Fruit fly (Drosophila melanogaster) whole organism, embryonic: ENCODE results near the gene CG8952.
A peak's percentile ranks its signal among the peaks of the same experiment; 100 is the strongest.

Source experiments
- Atf-2 ChIP-seq: fragments of 200-800 bp; sonication (Bioruptor generic); optimal IDR thresholded peaks from 2 replicates; lab custom pipeline; 2016; ENCODE audit warnings: missing biosample characterization, missing genetic modification characterization
- Awh ChIP-seq: fragments of 200-800 bp; sonication (Bioruptor generic); IDR thresholded peaks from 2 replicates; pipeline ENCODE4, ENCODE4 v1.3.6; 2022; ENCODE audit warnings: missing biosample characterization, missing genetic modification characterization
- BEAF-32 ChIP-seq: fragments of 200-800 bp; sonication (Bioruptor generic); optimal IDR thresholded peaks from 3 replicates; lab custom pipeline; 2017; ENCODE audit warnings: missing biosample characterization, missing genetic modification characterization, mild to moderate bottlenecking, moderate library complexity, missing genetic modification reagents
- CG11085 ChIP-seq: fragments of 200-800 bp; sonication (Bioruptor generic); IDR thresholded peaks from 2 replicates; pipeline ENCODE4 v1.3.6; 2022; ENCODE audit warnings: missing biosample characterization, missing genetic modification characterization
- CG11456 ChIP-seq: fragments of 200-800 bp; sonication (Bioruptor generic); IDR thresholded peaks from 3 replicates; pipeline ENCODE4 v1.3.6; 2022; ENCODE audit warnings: missing biosample characterization, missing genetic modification characterization
- CG11723 ChIP-seq: fragments of 200-800 bp; sonication (Bioruptor generic); optimal IDR thresholded peaks from 2 replicates; lab custom pipeline; 2017; ENCODE audit warnings: missing biosample characterization, mild to moderate bottlenecking, missing genetic modification characterization
- CG13624 ChIP-seq: fragments of 200-800 bp; sonication (Bioruptor generic); optimal IDR thresholded peaks from 2 replicates; lab custom pipeline; 2016; ENCODE audit warnings: missing biosample characterization, missing genetic modification characterization
- CG14050 ChIP-seq: fragments of 200-800 bp; sonication (Bioruptor generic); IDR thresholded peaks from 3 replicates; pipeline ENCODE4 v1.3.6; 2022; ENCODE audit warnings: missing biosample characterization, missing genetic modification characterization
- CG15269 ChIP-seq: fragments of 200-800 bp; sonication (Bioruptor generic); optimal IDR thresholded peaks from 2 replicates; lab custom pipeline; 2018; ENCODE audit warnings: missing biosample characterization, mild to moderate bottlenecking, missing genetic modification characterization, moderate library complexity
- CG2875 ChIP-seq: fragments of 200-800 bp; sonication (Bioruptor generic); optimal IDR thresholded peaks from 2 replicates; lab custom pipeline; 2017; ENCODE audit warnings: missing biosample characterization, mild to moderate bottlenecking, missing genetic modification characterization, missing genetic modification reagents
- CG31441 ChIP-seq: fragments of 200-800 bp; sonication (Bioruptor generic); IDR thresholded peaks from 2 replicates; pipeline ENCODE4 v1.3.6; 2022; ENCODE audit warnings: missing biosample characterization, missing genetic modification characterization
- CG34422 ChIP-seq: fragments of 200-800 bp; sonication (Bioruptor generic); IDR thresholded peaks from 3 replicates; pipeline ENCODE4 v1.3.6; 2022; ENCODE audit warnings: missing biosample characterization, missing genetic modification characterization
- CG43689 ChIP-seq: fragments of 200-800 bp; sonication (Bioruptor generic); IDR thresholded peaks from 2 replicates; pipeline ENCODE4 v1.3.6; 2022; ENCODE audit warnings: missing biosample characterization, missing genetic modification characterization
- CG4617 ChIP-seq: fragments of 200-800 bp; sonication (Bioruptor generic); optimal IDR thresholded peaks from 3 replicates; lab custom pipeline; 2016; ENCODE audit warnings: missing biosample characterization, missing genetic modification characterization, borderline replicate concordance
- CG6791 ChIP-seq: fragments of 200-800 bp; sonication (Bioruptor generic); IDR thresholded peaks from 3 replicates; pipeline ENCODE4 v1.3.6; 2022; ENCODE audit warnings: missing biosample characterization, missing genetic modification characterization; ENCODE audit not compliant: partially characterized antibody
- CG7839 ChIP-seq: fragments of 200-800 bp; sonication (Bioruptor generic); optimal IDR thresholded peaks from 3 replicates; lab custom pipeline; 2018; ENCODE audit warnings: missing biosample characterization, mild to moderate bottlenecking, missing genetic modification characterization, moderate library complexity
- CG9215 ChIP-seq: fragments of 200-800 bp; sonication (Bioruptor generic); IDR thresholded peaks from 2 replicates; pipeline ENCODE4 v1.3.6; 2022; ENCODE audit warnings: missing biosample characterization, missing genetic modification characterization
- CG9797 ChIP-seq: fragments of 200-800 bp; sonication (Bioruptor generic); optimal IDR thresholded peaks from 3 replicates; lab custom pipeline; 2018; ENCODE audit warnings: missing biosample characterization, mild to moderate bottlenecking, missing genetic modification characterization
- Deaf1 ChIP-seq: fragments of 200-800 bp; optimal IDR thresholded peaks from 3 replicates; lab custom pipeline; 2019; ENCODE audit warnings: missing biosample characterization, mild to moderate bottlenecking, missing genetic modification characterization, moderate library complexity
- Elba2 ChIP-seq: fragments of 200-800 bp; sonication (Bioruptor generic); optimal IDR thresholded peaks from 3 replicates; lab custom pipeline; 2016; ENCODE audit warnings: missing biosample characterization, missing genetic modification characterization
- MESR4 ChIP-seq: fragments of 200-800 bp; sonication (Bioruptor generic); optimal IDR thresholded peaks from 2 replicates; lab custom pipeline; 2018; ENCODE audit warnings: missing biosample characterization, mild to moderate bottlenecking, missing genetic modification characterization, moderate library complexity
- MTF-1 ChIP-seq: fragments of 200-800 bp; sonication (Bioruptor generic); optimal IDR thresholded peaks from 2 replicates; lab custom pipeline; 2018; ENCODE audit warnings: missing biosample characterization, mild to moderate bottlenecking, missing genetic modification characterization, borderline replicate concordance
- NC2α ChIP-seq: fragments of 200-800 bp; sonication (Bioruptor generic); optimal IDR thresholded peaks from 2 replicates; lab custom pipeline; 2016; ENCODE audit warnings: missing biosample characterization, missing genetic modification characterization
- Opbp ChIP-seq: fragments of 200-800 bp; sonication (Bioruptor generic); IDR thresholded peaks from 3 replicates; pipeline ENCODE4 v1.3.6; 2022; ENCODE audit warnings: missing biosample characterization, missing genetic modification characterization; ENCODE audit not compliant: partially characterized antibody
- Sin3A ChIP-seq: fragments of >200 bp; optimal IDR thresholded peaks from 2 replicates; lab custom pipeline; 2018
- YL-1 ChIP-seq: fragments of 200-800 bp; sonication (Bioruptor generic); optimal IDR thresholded peaks from 3 replicates; lab custom pipeline; 2017; ENCODE audit warnings: missing biosample characterization, mild to moderate bottlenecking, missing genetic modification characterization
- bcd ChIP-seq: fragments of 200-800 bp; sonication (Bioruptor generic); optimal IDR thresholded peaks from 2 replicates; lab custom pipeline; 2017; ENCODE audit warnings: missing biosample characterization, mild to moderate bottlenecking, missing genetic modification characterization
- bigmax ChIP-seq: fragments of 200-800 bp; sonication (Bioruptor generic); optimal IDR thresholded peaks from 2 replicates; lab custom pipeline; 2018; ENCODE audit warnings: missing biosample characterization, mild to moderate bottlenecking, missing genetic modification characterization
- cas ChIP-seq: fragments of 200-800 bp; sonication (Bioruptor generic); IDR thresholded peaks from 2 replicates; pipeline ENCODE4 v1.3.6; 2022; ENCODE audit warnings: missing biosample characterization, missing genetic modification characterization
- dm ChIP-seq: fragments of 200-800 bp; sonication (Bioruptor generic); optimal IDR thresholded peaks from 3 replicates; lab custom pipeline; 2016; ENCODE audit warnings: missing biosample characterization, missing genetic modification characterization
- fru ChIP-seq: fragments of >200 bp; optimal IDR thresholded peaks from 2 replicates; lab custom pipeline; 2017
- jumu ChIP-seq: fragments of 200-800 bp; sonication (Bioruptor generic); optimal IDR thresholded peaks from 3 replicates; lab custom pipeline; 2016; ENCODE audit warnings: missing biosample characterization, missing genetic modification characterization
- kay ChIP-seq: fragments of 200-800 bp; sonication (Bioruptor generic); optimal IDR thresholded peaks from 2 replicates; lab custom pipeline; 2016; ENCODE audit warnings: missing biosample characterization, missing genetic modification characterization
- klu ChIP-seq: fragments of 200-800 bp; sonication (Bioruptor generic); IDR thresholded peaks from 2 replicates; pipeline ENCODE4 v1.3.6; 2022; ENCODE audit warnings: missing biosample characterization, missing genetic modification characterization
- mam ChIP-seq: fragments of 200-800 bp; sonication (Bioruptor generic); optimal IDR thresholded peaks from 3 replicates; lab custom pipeline; 2016; ENCODE audit warnings: missing biosample characterization, missing genetic modification characterization
- mld ChIP-seq: fragments of 200-800 bp; sonication (Bioruptor generic); IDR thresholded peaks from 3 replicates; pipeline ENCODE4 v1.3.6; 2022; ENCODE audit warnings: missing biosample characterization, missing genetic modification characterization; ENCODE audit not compliant: partially characterized antibody
- nerfin-2 ChIP-seq: fragments of 200-800 bp; sonication (Bioruptor generic); IDR thresholded peaks from 2 replicates; pipeline ENCODE4 v1.3.6; 2022; ENCODE audit warnings: missing biosample characterization, missing genetic modification characterization; ENCODE audit not compliant: partially characterized antibody
- pho ChIP-seq: fragments of 200-800 bp; sonication (Bioruptor generic); optimal IDR thresholded peaks from 2 replicates; lab custom pipeline; 2016; ENCODE audit warnings: missing biosample characterization, missing genetic modification characterization
- slou ChIP-seq: fragments of 200-800 bp; sonication (Bioruptor generic); optimal IDR thresholded peaks from 3 replicates; lab custom pipeline; 2016; ENCODE audit warnings: missing biosample characterization, missing genetic modification characterization
- stc ChIP-seq: fragments of 200-800 bp; sonication (Bioruptor generic); IDR thresholded peaks from 2 replicates; pipeline ENCODE4 v1.3.6; 2022; ENCODE audit warnings: missing biosample characterization, missing genetic modification characterization
- unc-4 ChIP-seq: fragments of 200-800 bp; sonication (Bioruptor generic); IDR thresholded peaks from 2 replicates; pipeline ENCODE4 v1.3.6; 2022; ENCODE audit warnings: missing biosample characterization, missing genetic modification characterization; ENCODE audit not compliant: partially characterized antibody
- zf30C ChIP-seq: fragments of 200-800 bp; sonication (Bioruptor generic); optimal IDR thresholded peaks from 3 replicates; lab custom pipeline; 2018; ENCODE audit warnings: missing biosample characterization, mild to moderate bottlenecking, missing genetic modification characterization

The CG8952 gene

DNA sequence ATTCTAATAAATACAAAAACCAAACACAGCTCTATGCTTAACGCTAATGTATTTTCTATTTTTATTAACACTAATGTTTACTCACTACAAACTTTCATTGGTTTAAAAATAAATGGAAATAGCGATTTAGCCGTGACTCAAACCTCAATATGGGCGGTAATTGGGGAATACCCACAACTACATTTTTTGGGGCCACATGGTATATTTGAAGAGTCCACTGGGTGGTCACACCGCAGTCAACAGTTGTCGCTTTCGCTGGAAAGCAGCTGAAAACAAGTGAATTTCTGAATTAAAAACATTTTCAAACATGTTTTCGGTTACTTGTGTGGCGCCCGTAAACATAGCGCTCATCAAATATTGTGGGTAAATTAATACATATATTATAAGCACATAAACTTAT is 17.3 kb downstream of the CG8952 start, which contains the start of gene Mvd (continued):
- TF ChIP-seq cas (no peak), zf30C (GFP tag; lab: Kevin White, UChicago) (no peak), Atf-2 (no peak), CG43689 (GFP tag; lab: Robert Waterston, UW) (no peak), slou (GFP tag; lab: Kevin White, UChicago) (no peak), Deaf1 (tag; lab: Kevin White, UChicago) (no peak), fru (lab: Kevin White, UChicago) (no peak), MTF-1 (GFP tag; lab: Kevin White, UChicago) (no peak), mam (GFP tag; lab: Kevin White, UChicago) (peak; percentile 17), bcd (GFP tag; lab: Kevin White, UChicago) (no peak), jumu (GFP tag; lab: Kevin White, UChicago) (no peak), pho (GFP tag; lab: Kevin White, UChicago) (no peak), CG2875 (GFP tag; lab: Kevin White, UChicago) (no peak), CG14050 (no peak), CG9215 (GFP tag; lab: Robert Waterston, UW) (no peak), nerfin-2 (GFP tag; lab: Robert Waterston, UW) (no peak), BEAF-32 (peak; percentile 54), CG15269 (tag; lab: Kevin White, UChicago) (no peak)
- TF ChIP-seq, all 482 proteins: peak for 78

DNA sequence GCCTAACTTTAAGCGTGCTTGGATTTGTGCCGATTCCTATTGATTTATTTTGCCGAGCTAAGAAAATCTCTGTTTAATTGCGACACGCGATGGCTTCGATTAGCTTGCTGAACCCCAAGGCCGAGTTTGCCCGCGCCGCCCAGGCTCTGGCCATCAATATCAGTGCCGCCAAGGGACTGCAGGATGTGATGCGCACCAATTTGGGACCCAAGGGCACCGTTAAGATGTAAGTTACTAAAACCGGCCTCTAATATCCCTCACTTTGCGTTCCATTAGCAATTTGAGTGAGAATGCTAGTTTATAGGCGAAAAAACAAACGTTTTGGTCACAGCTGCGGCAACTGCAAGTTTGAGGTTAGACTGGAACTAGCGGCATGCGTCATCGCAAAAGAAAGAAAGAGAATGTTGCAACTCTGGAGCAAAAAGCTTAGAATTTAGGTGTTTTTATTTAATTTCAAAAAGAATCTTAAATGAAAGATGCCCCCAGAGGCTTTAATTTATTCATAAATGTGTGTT is 19.5 kb downstream of the CG8952 start:
- TF ChIP-seq Opbp (peak; percentile 19; the same call in 1 of the 3 replicates), NC2α (no peak), CG11723 (GFP tag; lab: Kevin White, UChicago) (no peak), CG4617 (GFP tag; lab: Kevin White, UChicago) (peak; percentile 55), mld (GFP tag; lab: Robert Waterston, UW) (0 out of 3 replicates have a peak, but pooled peaks have one; percentile 23), CG31441 (no peak), bigmax (GFP tag; lab: Kevin White, UChicago) (peak; percentile 96), dm (peak; percentile 42), CG6791 (GFP tag; lab: Robert Waterston, UW) (no peak), CG11085 (no peak), Awh (no peak), CG34422 (GFP tag; lab: Robert Waterston, UW) (peak; percentile 50; the same call in 1 of the 3 replicates), stc (GFP tag; lab: Robert Waterston, UW) (no peak), YL-1 (peak; percentile 49), CG9797 (GFP tag; lab: Kevin White, UChicago) (peak; percentile 8), CG11456 (GFP tag; lab: Robert Waterston, UW) (no peak), CG7839 (tag; lab: Kevin White, UChicago) (no peak), Elba2 (peak; percentile 69), CG13624 (peak; percentile 0), kay (GFP tag; lab: Kevin White, UChicago) (peak; percentile 76), unc-4 (GFP tag; lab: Robert Waterston, UW) (0 out of 2 replicates have a peak, but pooled peaks have one; percentile 9), Sin3A (lab: Kevin White, UChicago) (peak; percentile 66), MESR4 (GFP tag; lab: Kevin White, UChicago) (peak; percentile 80), klu (GFP tag; lab: Robert Waterston, UW) (no peak)
